Worm (Caenorhabditis elegans): Measurements from ENCODE around the gene clec-223.

DNA sequence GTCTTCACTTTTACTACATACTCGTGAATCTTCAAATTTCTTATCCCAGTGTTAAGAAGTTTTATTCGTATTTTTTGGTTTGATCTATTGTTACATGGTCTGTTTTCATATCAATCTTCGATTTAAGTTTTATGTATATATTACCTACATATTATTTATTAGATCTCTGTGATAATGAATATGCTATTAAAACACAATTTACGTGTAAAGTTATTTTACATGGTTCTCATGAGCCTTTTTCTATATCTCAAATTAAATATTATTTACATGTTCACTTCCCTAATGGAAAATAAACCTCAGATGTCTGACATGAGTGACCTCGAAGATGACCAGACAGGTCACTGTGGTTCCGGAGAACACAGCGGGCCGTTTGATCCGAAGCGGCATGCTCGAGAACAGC lies 28.4 kb upstream of the clec-223 start, which contains the start of gene mxl-1:
- TF ChIP-seq nhr-25 (tag; optimal IDR thresholded peaks at IDR 0.05; ENCODE audit: borderline replicate concordance, insufficient read depth) = no peak
- TF ChIP-seq unc-62 (GFP tag; optimal IDR thresholded peaks at IDR 0.05 in 1 of 2) = no peak
- no peak for TF ChIP-seq unc-62 (tag; optimal IDR thresholded peaks at IDR 0.05)
- TF ChIP-seq F10B5.3 (tag; optimal IDR thresholded peaks at IDR 0.05) = no peak
- TF ChIP-seq nhr-77 (tag; optimal IDR thresholded peaks at IDR 0.05) = no peak
- TF ChIP-seq unc-130 (GFP tag; optimal IDR thresholded peaks at IDR 0.05) = no peak
- TF ChIP-seq unc-39 (tag; optimal IDR thresholded peaks at IDR 0.05) = no peak
